Worm (Caenorhabditis elegans): ENCODE results near the gene die-1.

DNA sequence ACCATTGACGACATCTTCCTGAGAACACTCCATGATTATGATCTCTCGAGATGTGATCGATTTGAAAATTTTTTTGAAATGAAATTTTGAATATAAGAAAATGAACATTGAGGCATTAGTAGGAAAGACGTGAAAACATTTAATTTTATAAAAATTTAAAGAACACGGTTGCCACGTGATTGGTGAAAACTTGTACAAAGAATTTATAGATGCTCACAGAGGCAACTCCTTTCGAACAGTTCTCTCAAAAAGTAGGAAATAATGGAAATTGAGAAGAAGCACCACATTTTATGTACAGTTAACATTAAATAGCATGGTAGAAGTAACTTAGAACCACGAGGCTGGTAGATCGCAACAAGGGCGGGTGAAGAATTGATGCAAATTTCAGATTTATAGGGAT lies 39.2 kb upstream of the die-1 start, which contains the start of gene ZK945.6:
- no peak for TF ChIP-seq ceh-13 (GFP tag; optimal IDR thresholded peaks at IDR 0.05)
- no peak for TF ChIP-seq pes-1 (GFP tag; IDR thresholded peaks at IDR 0.05)
- TF ChIP-seq hmg-4 (GFP tag; optimal IDR thresholded peaks at IDR 0.05): no peak

Data from whole organism, early embryonic.